Worm (Caenorhabditis elegans): ENCODE measurements around the gene col-101.

DNA sequence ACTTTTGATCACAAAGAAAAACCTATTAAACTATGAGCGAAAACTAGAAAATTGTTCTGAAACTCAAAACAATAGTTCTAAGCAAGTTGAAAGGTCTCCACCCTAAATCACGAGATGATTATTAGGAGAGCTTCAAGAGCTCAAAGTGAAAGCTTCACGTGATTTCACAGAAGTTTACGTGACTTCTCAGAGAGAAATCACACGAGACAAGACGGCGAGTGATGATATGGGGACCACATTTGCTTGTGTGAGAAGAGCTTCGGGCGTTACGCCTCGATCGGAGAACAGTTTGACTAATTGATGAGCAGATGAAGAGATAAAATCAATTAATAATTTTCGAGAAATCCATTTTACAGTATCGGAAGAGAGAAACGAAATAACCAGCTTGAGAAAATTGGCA is 38.2 kb upstream of the col-101 start:
- TF ChIP-seq nhr-6 (tag; optimal IDR thresholded peaks at IDR 0.05) (no peak), aly-2 (tag; optimal IDR thresholded peaks at IDR 0.05) (no peak)
